Fruit fly (Drosophila melanogaster) whole organism, pupa: ENCODE results near the gene CG18473.

Source experiments
- CG13204 ChIP-seq: fragments of 200-800 bp; sonication (Bioruptor generic); optimal IDR thresholded peaks from 2 replicates; lab custom pipeline; 2018; ENCODE audit warnings: missing biosample characterization, mild to moderate bottlenecking, missing genetic modification characterization, moderate library complexity
- CG14655 ChIP-seq: fragments of 200-800 bp; sonication (Bioruptor generic); optimal IDR thresholded peaks from 3 replicates; lab custom pipeline; 2017; ENCODE audit warnings: mild to moderate bottlenecking, missing biosample characterization, missing genetic modification reagents, missing genetic modification characterization
- CG17806 ChIP-seq: fragments of 200-800 bp; sonication (Bioruptor generic); optimal IDR thresholded peaks from 2 replicates; lab custom pipeline; 2018; ENCODE audit warnings: missing biosample characterization, mild to moderate bottlenecking, missing genetic modification characterization, moderate library complexity
- CG32121 ChIP-seq: fragments of 200-800 bp; sonication (Bioruptor generic); IDR thresholded peaks from 2 replicates; pipeline ENCODE4 v1.3.6; 2022; ENCODE audit warnings: missing biosample characterization, missing genetic modification characterization
- CG9948 ChIP-seq: fragments of 200-800 bp; sonication (Bioruptor generic); optimal IDR thresholded peaks from 2 replicates; lab custom pipeline; 2018; ENCODE audit warnings: missing biosample characterization, mild to moderate bottlenecking, missing genetic modification characterization, moderate library complexity
- fd96Ca ChIP-seq: fragments of 200-800 bp; sonication (Bioruptor generic); IDR thresholded peaks from 3 replicates; pipeline ENCODE4 v1.3.6; 2022; ENCODE audit warnings: missing biosample characterization, missing genetic modification characterization
- rn ChIP-seq: fragments of 200-800 bp; sonication (Bioruptor generic); IDR thresholded peaks from 2 replicates; pipeline ENCODE4 v1.3.6; 2022; ENCODE audit warnings: missing biosample characterization, missing genetic modification characterization

DNA sequence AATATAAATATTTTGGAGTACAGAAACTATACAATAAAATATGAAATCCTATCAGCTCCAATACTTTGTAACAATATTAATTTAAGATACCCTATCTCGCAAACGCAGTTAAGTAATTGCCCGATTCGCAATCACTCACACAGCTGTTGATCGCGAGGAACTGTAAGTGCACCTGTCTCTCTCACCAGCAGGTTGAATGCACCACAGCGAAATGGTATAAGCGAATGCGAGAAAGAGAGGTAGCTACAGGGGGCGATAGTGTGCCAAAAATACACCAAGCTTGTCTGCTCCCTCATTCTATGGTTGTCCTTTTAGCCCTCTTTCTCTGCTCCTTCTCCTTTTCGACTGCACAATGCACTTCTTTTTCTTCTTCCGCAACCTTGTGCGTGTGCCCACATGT lies 24.3 kb upstream of the CG18473 start:
- TF ChIP-seq CG17806 (tag; lab: Kevin White, UChicago) (no peak), CG9948 (tag; lab: Kevin White, UChicago) (no peak), rn (GFP tag; lab: Robert Waterston, UW) (no peak), fd96Ca (no peak; the same call in 1 of the 3 replicates), CG13204 (GFP tag; lab: Kevin White, UChicago) (no peak), CG14655 (GFP tag; lab: Kevin White, UChicago) (no peak), CG32121 (GFP tag; lab: Robert Waterston, UW) (no peak)
